Worm (Caenorhabditis elegans): ENCODE measurements around the gene ZC196.3.
"Not testable (repeated sequence)": the region's sequence is repeated elsewhere in the genome, so short reads cannot be mapped to it uniquely, and the experiment has no call there.

DNA sequence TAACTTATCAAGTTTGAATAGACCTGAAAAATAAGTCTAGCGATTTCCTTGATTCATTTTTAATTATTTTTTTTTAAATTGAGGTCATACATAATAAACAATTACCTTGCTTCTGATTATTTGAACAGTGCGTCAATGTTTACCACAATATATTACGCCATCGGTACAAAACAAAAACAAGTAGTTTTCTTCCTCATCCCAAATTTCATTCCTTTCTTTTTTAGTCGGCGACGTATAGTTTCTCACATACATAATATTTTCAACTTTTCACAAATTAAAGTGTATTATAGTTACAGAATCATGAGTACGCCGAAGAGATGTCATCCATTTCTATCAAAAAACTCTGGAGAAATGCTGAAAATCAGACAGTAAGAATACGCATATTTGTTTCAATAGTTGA, 10.2 kb upstream of the ZC196.3 start, which contains the start of gene droe-8:
- TF ChIP-seq lin-15B (tag; optimal IDR thresholded peaks at IDR 0.05); lsy-2 (tag; optimal IDR thresholded peaks at IDR 0.05); jun-1 (tag; optimal IDR thresholded peaks at IDR 0.05); nhr-77 (tag; optimal IDR thresholded peaks at IDR 0.05); aha-1 (tag; optimal IDR thresholded peaks at IDR 0.05); nhr-90 (tag; optimal IDR thresholded peaks at IDR 0.05; ENCODE audit: poor library complexity); ama-1 (optimal IDR thresholded peaks at IDR 0.05); fos-1 (tag; optimal IDR thresholded peaks at IDR 0.05); nhr-19 (GFP tag; conservative IDR thresholded peaks at IDR 0.05); fkh-10 (GFP tag; optimal IDR thresholded peaks at IDR 0.05): not testable (repeated sequence)

Measured in whole organism, L1 larva.